Worm (Caenorhabditis elegans) whole organism, L2 larva: Measurements from ENCODE around the gene tmem-218.
A peak's percentile ranks its signal among the peaks of the same experiment; 100 is the strongest.

Experiments used
- C34F6.9 ChIP-seq: fragments of 150-350 bp; optimal IDR thresholded peaks from 2 replicates; lab custom pipeline; 2014; ENCODE audit warnings: missing biosample characterization, missing genetic modification characterization
- F13H6.1 ChIP-seq: sonication (generic microtip); optimal IDR thresholded peaks from 2 replicates; lab custom pipeline; 2016; ENCODE audit warnings: missing genetic modification characterization, missing compliant biosample characterization
- R02D3.7 ChIP-seq: fragments of 150-350 bp; optimal IDR thresholded peaks from 2 replicates; lab custom pipeline; 2014; ENCODE audit warnings: missing biosample characterization, missing genetic modification characterization
- Y55F3AM.14 ChIP-seq: fragments of 200-800 bp; sonication (Bioruptor generic); optimal IDR thresholded peaks from 2 replicates; lab custom pipeline; 2018; ENCODE audit warnings: mild to moderate bottlenecking, missing genetic modification characterization, missing compliant biosample characterization
- ZK546.5 ChIP-seq: sonication (generic microtip); optimal IDR thresholded peaks from 2 replicates; lab custom pipeline; 2017; ENCODE audit warnings: missing biosample characterization, missing genetic modification characterization
- alr-1 ChIP-seq: fragments of 150-350 bp; optimal IDR thresholded peaks from 2 replicates; lab custom pipeline; 2014; ENCODE audit warnings: missing biosample characterization, missing genetic modification characterization
- aly-2 ChIP-seq: fragments of 150-350 bp; optimal IDR thresholded peaks from 2 replicates; lab custom pipeline; 2014; ENCODE audit warnings: missing biosample characterization, missing genetic modification characterization
- ama-1 ChIP-seq: fragments of 150-350 bp; optimal IDR thresholded peaks from 2 replicates; lab custom pipeline; 2018; ENCODE audit warnings: inconsistent platforms
- blmp-1 ChIP-seq: sonication (generic microtip); optimal IDR thresholded peaks from 2 replicates; lab custom pipeline; 2017; ENCODE audit warnings: missing genetic modification characterization, mild to moderate bottlenecking, missing compliant biosample characterization, antibody characterized with exemption, moderate library complexity; ENCODE audit not compliant: insufficient read depth
- ceh-16 ChIP-seq: fragments of 150-350 bp; optimal IDR thresholded peaks from 2 replicates; lab custom pipeline; 2014; ENCODE audit warnings: missing biosample characterization, missing genetic modification characterization
- ceh-82 ChIP-seq: fragments of 150-350 bp; optimal IDR thresholded peaks from 2 replicates; lab custom pipeline; 2014; ENCODE audit warnings: missing biosample characterization, missing genetic modification characterization
- crh-2 ChIP-seq: sonication (generic microtip); optimal IDR thresholded peaks from 2 replicates; lab custom pipeline; 2017; ENCODE audit warnings: missing biosample characterization, missing genetic modification characterization
- dmd-4 ChIP-seq: sonication (generic microtip); optimal IDR thresholded peaks from 2 replicates; lab custom pipeline; 2017; ENCODE audit warnings: missing biosample characterization, missing genetic modification characterization
- egl-27 ChIP-seq: sonication (generic microtip); optimal IDR thresholded peaks from 3 replicates; lab custom pipeline; 2017; ENCODE audit warnings: missing biosample characterization, missing genetic modification reagents, missing genetic modification characterization
- elt-1 ChIP-seq: fragments of 150-350 bp; optimal IDR thresholded peaks from 2 replicates; lab custom pipeline; 2014; ENCODE audit warnings: missing biosample characterization, missing genetic modification characterization
- elt-3 ChIP-seq: sonication (generic microtip); optimal IDR thresholded peaks from 2 replicates; lab custom pipeline; 2017; ENCODE audit warnings: missing biosample characterization, missing genetic modification characterization
- fos-1 ChIP-seq: fragments of 150-350 bp; optimal IDR thresholded peaks from 2 replicates; lab custom pipeline; 2014; ENCODE audit warnings: missing biosample characterization, missing genetic modification characterization
- gmeb-1 ChIP-seq: fragments of 150-350 bp; optimal IDR thresholded peaks from 2 replicates; lab custom pipeline; 2014; ENCODE audit warnings: missing biosample characterization, missing genetic modification characterization
- lin-11 ChIP-seq: fragments of 150-350 bp; sonication (generic microtip); optimal IDR thresholded peaks from 2 replicates; lab custom pipeline; 2014; ENCODE audit warnings: missing biosample characterization, missing genetic modification characterization, inconsistent platforms, mixed read lengths
- lin-13 ChIP-seq: fragments of 150-350 bp; optimal IDR thresholded peaks from 2 replicates; lab custom pipeline; 2014; ENCODE audit warnings: missing biosample characterization, missing genetic modification reagents, missing genetic modification characterization
- lin-39 ChIP-seq: fragments of 150-350 bp; optimal IDR thresholded peaks from 2 replicates; lab custom pipeline; 2014; ENCODE audit warnings: missing biosample characterization, missing genetic modification reagents, missing genetic modification characterization
- lsy-2 ChIP-seq, 2 experiments: fragments of 150-350 bp in 1 of 2; sonication (generic microtip) in 1 of 2; optimal IDR thresholded peaks; 2 replicates each; lab custom pipeline; 2014 to 2017; ENCODE audit warnings: missing biosample characterization in 2 of 2, missing genetic modification characterization in 2 of 2
- mab-5 ChIP-seq: fragments of 150-350 bp; optimal IDR thresholded peaks from 2 replicates; lab custom pipeline; 2014; ENCODE audit warnings: missing biosample characterization, missing genetic modification characterization
- mbf-1 ChIP-seq: sonication (generic microtip); optimal IDR thresholded peaks from 2 replicates; lab custom pipeline; 2017; ENCODE audit warnings: missing biosample characterization, missing genetic modification characterization
- mdl-1 ChIP-seq, 2 experiments: fragments of 150-350 bp in 1 of 2; sonication (generic microtip) in 1 of 2; optimal IDR thresholded peaks; 2 replicates each; lab custom pipeline; 2017; ENCODE audit warnings: missing biosample characterization in 2 of 2, missing genetic modification characterization in 2 of 2
- nhr-10 ChIP-seq: sonication (generic microtip); optimal IDR thresholded peaks from 2 replicates; lab custom pipeline; 2017; ENCODE audit warnings: missing biosample characterization, missing genetic modification characterization
- nhr-11 ChIP-seq: fragments of 150-350 bp; optimal IDR thresholded peaks from 2 replicates; lab custom pipeline; 2014; ENCODE audit warnings: missing biosample characterization, missing genetic modification characterization
- nhr-12 ChIP-seq: fragments of 150-350 bp; optimal IDR thresholded peaks from 2 replicates; lab custom pipeline; 2014; ENCODE audit warnings: missing biosample characterization, missing genetic modification characterization
- nhr-129 ChIP-seq: fragments of 150-350 bp; optimal IDR thresholded peaks from 2 replicates; lab custom pipeline; 2014; ENCODE audit warnings: missing biosample characterization, missing genetic modification characterization
- nhr-21 ChIP-seq: fragments of 150-350 bp; optimal IDR thresholded peaks from 2 replicates; lab custom pipeline; 2014; ENCODE audit warnings: missing biosample characterization, missing genetic modification characterization
- nhr-23 ChIP-seq: fragments of 150-350 bp; optimal IDR thresholded peaks from 2 replicates; lab custom pipeline; 2014; ENCODE audit warnings: missing biosample characterization, missing genetic modification reagents, missing genetic modification characterization
- nhr-237 ChIP-seq: fragments of 150-350 bp; optimal IDR thresholded peaks from 2 replicates; lab custom pipeline; 2014; ENCODE audit warnings: missing biosample characterization, missing genetic modification characterization
- nhr-25 ChIP-seq: fragments of 150-350 bp; sonication (generic microtip); optimal IDR thresholded peaks from 3 replicates; lab custom pipeline; 2014; ENCODE audit warnings: missing biosample characterization, missing genetic modification characterization
- nhr-6 ChIP-seq: fragments of 150-350 bp; optimal IDR thresholded peaks from 2 replicates; lab custom pipeline; 2014; ENCODE audit warnings: missing biosample characterization, missing genetic modification characterization
- nhr-77 ChIP-seq: fragments of 150-350 bp; optimal IDR thresholded peaks from 2 replicates; lab custom pipeline; 2014; ENCODE audit warnings: missing biosample characterization, missing genetic modification characterization
- peb-1 ChIP-seq: fragments of 150-350 bp; optimal IDR thresholded peaks from 2 replicates; lab custom pipeline; 2014; ENCODE audit warnings: missing biosample characterization, missing genetic modification characterization
- sem-4 ChIP-seq: fragments of 150-350 bp; optimal IDR thresholded peaks from 2 replicates; lab custom pipeline; 2014; ENCODE audit warnings: missing biosample characterization, missing genetic modification reagents, missing genetic modification characterization
- skn-1 ChIP-seq: sonication (generic microtip); optimal IDR thresholded peaks from 2 replicates; lab custom pipeline; 2017; ENCODE audit warnings: missing biosample characterization, missing genetic modification characterization
- sma-3 ChIP-seq: sonication (generic microtip); optimal IDR thresholded peaks from 2 replicates; lab custom pipeline; 2016; ENCODE audit warnings: missing genetic modification reagents, missing genetic modification characterization, missing compliant biosample characterization
- sma-9 ChIP-seq, 2 experiments: fragments of 150-350 bp in 1 of 2; sonication (generic microtip) in 1 of 2; optimal IDR thresholded peaks; 2 replicates each; lab custom pipeline; 2014 to 2016; ENCODE audit warnings: missing genetic modification characterization in 2 of 2, mild to moderate bottlenecking in 1 of 2, missing biosample characterization in 1 of 2, missing compliant biosample characterization in 1 of 2, missing genetic modification reagents in 1 of 2, moderate library complexity in 1 of 2
- snpc-4 ChIP-seq: fragments of 150-350 bp; optimal IDR thresholded peaks from 2 replicates; lab custom pipeline; 2014; ENCODE audit warnings: missing biosample characterization, missing genetic modification characterization
- unc-39 ChIP-seq: fragments of 150-350 bp; optimal IDR thresholded peaks from 2 replicates; lab custom pipeline; 2014; ENCODE audit warnings: missing biosample characterization, missing genetic modification characterization
- unc-55 ChIP-seq: fragments of 150-350 bp; sonication (generic microtip); optimal IDR thresholded peaks from 3 replicates; lab custom pipeline; 2014; ENCODE audit warnings: missing biosample characterization, missing genetic modification reagents, missing genetic modification characterization
- unc-62 ChIP-seq: fragments of 150-350 bp; optimal IDR thresholded peaks from 2 replicates; lab custom pipeline; 2014; ENCODE audit warnings: missing biosample characterization, missing genetic modification reagents, missing genetic modification characterization
- zag-1 ChIP-seq: fragments of 150-350 bp; optimal IDR thresholded peaks from 2 replicates; lab custom pipeline; 2014; ENCODE audit warnings: missing biosample characterization, missing genetic modification characterization
- ztf-1 ChIP-seq: fragments of 200-800 bp; sonication (Bioruptor generic); conservative IDR thresholded peaks from 2 replicates; pipeline ENCODE4 v1.3.6; 2022; ENCODE audit warnings: missing genetic modification characterization, missing compliant biosample characterization
- ztf-11 ChIP-seq: sonication (generic microtip); optimal IDR thresholded peaks from 2 replicates; lab custom pipeline; 2017; ENCODE audit warnings: missing biosample characterization, missing genetic modification characterization
- ztf-4 ChIP-seq: fragments of 150-350 bp; optimal IDR thresholded peaks from 2 replicates; lab custom pipeline; 2014; ENCODE audit warnings: missing biosample characterization, missing genetic modification characterization

The tmem-218 gene

ce11 chrX:17684767-17685166 is 35.3 kb downstream of the tmem-218 start, which contains the start of gene T23E7.6:
Gene T23E7.6 (minus strand): TSS chrX:17684811.
- no peak for TF ChIP-seq ama-1
- no peak for TF ChIP-seq nhr-77 (tag; lab: Kevin White, UChicago)
- TF ChIP-seq zag-1 (tag; lab: Kevin White, UChicago), result no peak
- no peak for TF ChIP-seq nhr-11 (tag; lab: Kevin White, UChicago)
- TF ChIP-seq ztf-4 (tag; lab: Kevin White, UChicago), result no peak
- peak; percentile 89 for TF ChIP-seq nhr-25 (tag; lab: Kevin White, UChicago)
- no peak for TF ChIP-seq lin-13 (GFP tag; lab: Kevin White, UChicago)
- no peak for TF ChIP-seq nhr-6 (tag; lab: Kevin White, UChicago)
- no peak for TF ChIP-seq elt-3 (tag; lab: Kevin White, UChicago)
- no peak for TF ChIP-seq snpc-4 (tag; lab: Kevin White, UChicago)
- no peak for TF ChIP-seq nhr-237 (tag; lab: Kevin White, UChicago)
- TF ChIP-seq crh-2, result no peak
- TF ChIP-seq mbf-1 (tag; lab: Kevin White, UChicago), result no peak
- no peak for TF ChIP-seq aly-2 (tag; lab: Kevin White, UChicago)
- no peak for TF ChIP-seq unc-39 (tag; lab: Kevin White, UChicago)
- TF ChIP-seq mdl-1 (tag; optimal IDR thresholded peaks at IDR 0.05; lab: Kevin White, UChicago), result no peak
- peak; percentile 74 for TF ChIP-seq sma-3 (GFP tag; lab: Kevin White, UChicago)
- TF ChIP-seq dmd-4, result no peak
- peak; percentile 93 for TF ChIP-seq ceh-16 (tag; lab: Kevin White, UChicago)
- TF ChIP-seq nhr-23 (tag; lab: Kevin White, UChicago), result no peak
- TF ChIP-seq lsy-2 (tag; optimal IDR thresholded peaks at IDR 0.05; lab: Kevin White, UChicago), result no peak
- peak; percentile 73 for TF ChIP-seq nhr-21 (tag; lab: Kevin White, UChicago)
- peak; percentile 33 for TF ChIP-seq sem-4 (tag; lab: Kevin White, UChicago)
- TF ChIP-seq alr-1 (tag; lab: Kevin White, UChicago), result no peak
- no peak for TF ChIP-seq ztf-11
- no peak for TF ChIP-seq unc-62 (GFP tag; lab: Kevin White, UChicago)
- no peak for TF ChIP-seq ZK546.5
- no peak for TF ChIP-seq unc-55 (GFP tag; lab: Kevin White, UChicago)
- no peak for TF ChIP-seq Y55F3AM.14 (GFP tag; lab: Kevin White, UChicago)
- TF ChIP-seq ztf-1 (GFP tag; lab: Robert Waterston, UW), result no peak
- TF ChIP-seq egl-27, result peak; percentile 36
- no peak for TF ChIP-seq nhr-10
- no peak for TF ChIP-seq peb-1 (tag; lab: Kevin White, UChicago)
- TF ChIP-seq ceh-82 (tag; lab: Kevin White, UChicago), result no peak
- TF ChIP-seq nhr-129 (tag; lab: Kevin White, UChicago), result peak; percentile 85
- no peak for TF ChIP-seq mab-5 (tag; lab: Kevin White, UChicago)
- no peak for TF ChIP-seq nhr-12 (tag; lab: Kevin White, UChicago)
- no peak for TF ChIP-seq R02D3.7
- TF ChIP-seq C34F6.9 (tag; lab: Kevin White, UChicago), result no peak
- no peak for TF ChIP-seq fos-1 (tag; lab: Kevin White, UChicago)
- peak; percentile 97 for TF ChIP-seq elt-1 (tag; lab: Kevin White, UChicago)
- TF ChIP-seq blmp-1, result peak; percentile 85
- no peak for TF ChIP-seq F13H6.1 (tag; lab: Kevin White, UChicago)
- TF ChIP-seq gmeb-1 (tag; lab: Kevin White, UChicago), result no peak
- TF ChIP-seq sma-9 (GFP tag; optimal IDR thresholded peaks at IDR 0.05; lab: Kevin White, UChicago), result peak; percentile 92
- no peak for TF ChIP-seq sma-9 (tag; optimal IDR thresholded peaks at IDR 0.05; lab: Kevin White, UChicago)
- no peak for TF ChIP-seq lin-11 (tag; lab: Kevin White, UChicago)
- TF ChIP-seq lin-39, result no peak
- no peak for TF ChIP-seq skn-1 (tag; lab: Kevin White, UChicago)
